Fruit fly (Drosophila melanogaster): ENCODE data around the gene CG14229.

DNA sequence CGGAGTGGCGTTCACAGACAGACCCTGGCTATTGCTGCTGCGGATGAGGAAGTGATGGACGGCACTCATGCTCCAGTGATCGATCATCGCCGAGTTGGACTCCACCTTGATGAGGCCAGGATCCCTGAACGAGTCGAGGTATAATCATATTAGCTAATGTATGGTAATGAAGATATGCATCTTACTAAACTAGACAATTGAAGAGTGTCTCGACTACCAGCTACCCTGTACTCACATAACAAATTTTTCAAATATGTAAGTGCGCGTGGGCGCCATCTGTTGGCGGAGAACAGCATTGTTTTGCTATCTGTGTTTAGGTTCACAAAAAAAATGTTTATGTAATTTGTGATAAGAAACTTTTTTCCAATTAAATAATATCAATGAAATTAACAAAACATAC is 15.8 kb downstream of the CG14229 start:
- TF ChIP-seq psq (optimal IDR thresholded peaks at IDR 0.05) = no peak
- no peak for TF ChIP-seq Dll (optimal IDR thresholded peaks at IDR 0.05)

All from whole organism.